Fruit fly (Drosophila melanogaster): Measurements from ENCODE around the gene SMC6.

dm6 chr3R:24228675-24229074 lies 35.5 kb upstream of the SMC6 start, which contains the start of gene Acp95EF:
- TF ChIP-seq psq (optimal IDR thresholded peaks at IDR 0.05), result no peak
- TF ChIP-seq CG8478 (optimal IDR thresholded peaks at IDR 0.05), result no peak
- TF ChIP-seq usp (GFP tag; optimal IDR thresholded peaks at IDR 0.05), result no peak
- no peak for TF ChIP-seq EcR (GFP tag; optimal IDR thresholded peaks at IDR 0.05)
- no peak for TF ChIP-seq pan (optimal IDR thresholded peaks at IDR 0.05)
- TF ChIP-seq Dll (optimal IDR thresholded peaks at IDR 0.05), result no peak
